Fruit fly (Drosophila melanogaster) whole organism, embryonic: ENCODE measurements around the gene CG7309.

Experiments used
- Abd-B ChIP-seq: fragments of 200-800 bp; sonication (Bioruptor generic); optimal IDR thresholded peaks from 2 replicates; lab custom pipeline; 2018; ENCODE audit warnings: missing biosample characterization, mild to moderate bottlenecking, missing genetic modification characterization, moderate library complexity
- Bgb ChIP-seq: fragments of 200-800 bp; sonication (Bioruptor generic); IDR thresholded peaks from 2 replicates; pipeline ENCODE4 v1.3.6; 2022; ENCODE audit warnings: missing biosample characterization, missing genetic modification characterization; ENCODE audit not compliant: partially characterized antibody
- Blimp-1 ChIP-seq: fragments of 200-800 bp; sonication (Bioruptor generic); optimal IDR thresholded peaks from 3 replicates; lab custom pipeline; 2018; ENCODE audit warnings: missing biosample characterization, missing genetic modification characterization, mild to moderate bottlenecking, moderate library complexity, missing genetic modification reagents
- CG10654 ChIP-seq: fragments of 200-800 bp; sonication (Bioruptor generic); optimal IDR thresholded peaks from 2 replicates; lab custom pipeline; 2016; ENCODE audit warnings: missing biosample characterization, missing genetic modification characterization
- CG10959 ChIP-seq: fragments of 200-800 bp; sonication (Bioruptor generic); IDR thresholded peaks from 2 replicates; pipeline ENCODE4 v1.3.6; 2022; ENCODE audit warnings: missing biosample characterization, missing genetic modification characterization
- CG11723 ChIP-seq: fragments of 200-800 bp; sonication (Bioruptor generic); optimal IDR thresholded peaks from 2 replicates; lab custom pipeline; 2017; ENCODE audit warnings: missing biosample characterization, mild to moderate bottlenecking, missing genetic modification characterization
- CG14441 ChIP-seq: fragments of 200-800 bp; sonication (Bioruptor generic); IDR thresholded peaks from 2 replicates; pipeline ENCODE4 v1.3.6; 2022; ENCODE audit warnings: missing biosample characterization, missing genetic modification characterization
- CG15269 ChIP-seq: fragments of 200-800 bp; sonication (Bioruptor generic); optimal IDR thresholded peaks from 2 replicates; lab custom pipeline; 2018; ENCODE audit warnings: missing biosample characterization, mild to moderate bottlenecking, missing genetic modification characterization, moderate library complexity
- CG15696 ChIP-seq: fragments of 200-800 bp; sonication (Bioruptor generic); optimal IDR thresholded peaks from 2 replicates; lab custom pipeline; 2019; ENCODE audit warnings: missing biosample characterization, mild to moderate bottlenecking, missing genetic modification characterization, moderate library complexity
- CG2678 ChIP-seq: fragments of 200-800 bp; sonication (Bioruptor generic); optimal IDR thresholded peaks from 3 replicates; lab custom pipeline; 2019; ENCODE audit warnings: missing biosample characterization, mild to moderate bottlenecking, missing genetic modification characterization, moderate library complexity
- CG42726 ChIP-seq: fragments of 200-800 bp; sonication (Bioruptor generic); IDR thresholded peaks from 2 replicates; pipeline ENCODE4 v1.3.6; 2022; ENCODE audit warnings: missing biosample characterization, missing genetic modification characterization; ENCODE audit not compliant: partially characterized antibody
- CG7372 ChIP-seq: fragments of 200-800 bp; sonication (Bioruptor generic); IDR thresholded peaks from 2 replicates; pipeline ENCODE4 v1.3.6; 2022; ENCODE audit warnings: missing biosample characterization, missing genetic modification characterization
- CG8089 ChIP-seq: fragments of 200-800 bp; sonication (Bioruptor generic); optimal IDR thresholded peaks from 3 replicates; lab custom pipeline; 2016; ENCODE audit warnings: missing biosample characterization, missing genetic modification characterization
- CG9797 ChIP-seq: fragments of 200-800 bp; sonication (Bioruptor generic); optimal IDR thresholded peaks from 3 replicates; lab custom pipeline; 2018; ENCODE audit warnings: missing biosample characterization, mild to moderate bottlenecking, missing genetic modification characterization
- Chrac-16 ChIP-seq: fragments of 200-800 bp; sonication (Bioruptor generic); optimal IDR thresholded peaks from 3 replicates; lab custom pipeline; 2016; ENCODE audit warnings: missing biosample characterization, missing genetic modification characterization
- CrebB ChIP-seq: fragments of 200-800 bp; sonication (Bioruptor generic); optimal IDR thresholded peaks from 3 replicates; lab custom pipeline; 2018; ENCODE audit warnings: missing biosample characterization, mild to moderate bottlenecking, missing genetic modification characterization
- Dek ChIP-seq: fragments of 200-800 bp; sonication (Bioruptor generic); optimal IDR thresholded peaks from 3 replicates; lab custom pipeline; 2019; ENCODE audit warnings: missing biosample characterization, mild to moderate bottlenecking, missing genetic modification characterization, moderate library complexity
- Fer1 ChIP-seq: fragments of 200-800 bp; sonication (Bioruptor generic); optimal IDR thresholded peaks from 2 replicates; lab custom pipeline; 2017; ENCODE audit warnings: missing biosample characterization, mild to moderate bottlenecking, missing genetic modification characterization
- HHEX ChIP-seq: fragments of 200-800 bp; sonication (Bioruptor generic); optimal IDR thresholded peaks from 3 replicates; lab custom pipeline; 2017; ENCODE audit warnings: missing biosample characterization, mild to moderate bottlenecking, missing genetic modification characterization, missing genetic modification reagents
- Hmr ChIP-seq: fragments of 200-800 bp; sonication (Bioruptor generic); optimal IDR thresholded peaks from 3 replicates; lab custom pipeline; 2017; ENCODE audit warnings: mild to moderate bottlenecking, missing biosample characterization, missing genetic modification reagents, missing genetic modification characterization
- NC2α ChIP-seq: fragments of 200-800 bp; sonication (Bioruptor generic); optimal IDR thresholded peaks from 2 replicates; lab custom pipeline; 2016; ENCODE audit warnings: missing biosample characterization, missing genetic modification characterization
- Opbp ChIP-seq: fragments of 200-800 bp; sonication (Bioruptor generic); IDR thresholded peaks from 3 replicates; pipeline ENCODE4 v1.3.6; 2022; ENCODE audit warnings: missing biosample characterization, missing genetic modification characterization; ENCODE audit not compliant: partially characterized antibody
- Optix ChIP-seq: fragments of 200-800 bp; sonication (Bioruptor generic); IDR thresholded peaks from 3 replicates; pipeline ENCODE4 v1.3.6; 2022; ENCODE audit warnings: missing biosample characterization, missing genetic modification characterization
- YL-1 ChIP-seq: fragments of 200-800 bp; sonication (Bioruptor generic); optimal IDR thresholded peaks from 3 replicates; lab custom pipeline; 2017; ENCODE audit warnings: missing biosample characterization, mild to moderate bottlenecking, missing genetic modification characterization
- ara ChIP-seq: fragments of 200-800 bp; sonication (Bioruptor generic); IDR thresholded peaks from 2 replicates; pipeline ENCODE4 v1.3.6; 2022; ENCODE audit warnings: missing biosample characterization, missing genetic modification characterization
- ash1 ChIP-seq: fragments of 200-800 bp; sonication (Bioruptor generic); optimal IDR thresholded peaks from 2 replicates; lab custom pipeline; 2018; ENCODE audit warnings: missing biosample characterization, mild to moderate bottlenecking, missing genetic modification characterization
- br ChIP-seq: fragments of >200 bp; optimal IDR thresholded peaks from 2 replicates; lab custom pipeline; 2017
- btn ChIP-seq: fragments of 200-800 bp; sonication (Bioruptor generic); optimal IDR thresholded peaks from 2 replicates; lab custom pipeline; 2016; ENCODE audit warnings: missing biosample characterization, missing genetic modification characterization
- chn ChIP-seq: fragments of 200-800 bp; sonication (Bioruptor generic); optimal IDR thresholded peaks from 2 replicates; lab custom pipeline; 2016; ENCODE audit warnings: missing biosample characterization, missing genetic modification characterization
- croc ChIP-seq: fragments of 200-800 bp; sonication (Bioruptor generic); conservative IDR thresholded peaks from 3 replicates; pipeline ENCODE4 v1.3.6; 2022; ENCODE audit warnings: missing biosample characterization, missing genetic modification characterization
- crol ChIP-seq: fragments of 200-800 bp; sonication (Bioruptor generic); IDR thresholded peaks from 2 replicates; pipeline ENCODE4 v1.3.6; 2022; ENCODE audit warnings: missing biosample characterization, missing genetic modification characterization
- fd3F ChIP-seq: fragments of 200-800 bp; sonication (Bioruptor generic); optimal IDR thresholded peaks from 2 replicates; lab custom pipeline; 2018; ENCODE audit warnings: missing biosample characterization, mild to moderate bottlenecking, missing genetic modification characterization, moderate library complexity
- ftz-f1 ChIP-seq: fragments of 200-800 bp; sonication (Bioruptor generic); optimal IDR thresholded peaks from 2 replicates; lab custom pipeline; 2016; ENCODE audit warnings: missing biosample characterization, missing genetic modification characterization
- gce ChIP-seq: fragments of 200-800 bp; sonication (Bioruptor generic); IDR thresholded peaks from 3 replicates; pipeline ENCODE4 v1.3.6; 2022; ENCODE audit warnings: missing biosample characterization, missing genetic modification characterization
- gt ChIP-seq: fragments of 200-800 bp; sonication (Bioruptor generic); IDR thresholded peaks from 2 replicates; pipeline ENCODE4 v1.3.6; 2022; ENCODE audit warnings: missing biosample characterization, missing genetic modification characterization
- ham ChIP-seq: fragments of 200-800 bp; sonication (Bioruptor generic); IDR thresholded peaks from 2 replicates; pipeline ENCODE4 v1.3.6; 2022; ENCODE audit warnings: missing biosample characterization, missing genetic modification characterization
- hkb ChIP-seq, 2 experiments: fragments of 200-800 bp in 1 of 2; fragments of >200 bp in 1 of 2; sonication (Bioruptor generic) in 1 of 2; IDR thresholded peaks in 1 of 2; optimal IDR thresholded peaks in 1 of 2; 2 replicates each; pipeline versions ENCODE4 v1.3.6 to Lab custom; 2017 to 2022; ENCODE audit warnings: missing biosample characterization in 1 of 2, missing genetic modification characterization in 1 of 2
- insv ChIP-seq, 2 experiments: fragments of 200-800 bp; sonication (Bioruptor generic); optimal IDR thresholded peaks; 3 replicates each; lab custom pipeline; 2016 to 2018; ENCODE audit warnings: missing biosample characterization in 2 of 2, missing genetic modification characterization in 2 of 2
- jing ChIP-seq: fragments of 200-800 bp; sonication (Bioruptor generic); optimal IDR thresholded peaks from 2 replicates; lab custom pipeline; 2018; ENCODE audit warnings: missing biosample characterization, mild to moderate bottlenecking, missing genetic modification characterization
- kay ChIP-seq: fragments of 200-800 bp; sonication (Bioruptor generic); optimal IDR thresholded peaks from 2 replicates; lab custom pipeline; 2016; ENCODE audit warnings: missing biosample characterization, missing genetic modification characterization
- lab ChIP-seq: fragments of 200-800 bp; sonication (Bioruptor generic); optimal IDR thresholded peaks from 3 replicates; lab custom pipeline; 2017; ENCODE audit warnings: missing biosample characterization, missing genetic modification characterization, mild to moderate bottlenecking, moderate library complexity, missing genetic modification reagents
- nerfin-2 ChIP-seq: fragments of 200-800 bp; sonication (Bioruptor generic); IDR thresholded peaks from 2 replicates; pipeline ENCODE4 v1.3.6; 2022; ENCODE audit warnings: missing biosample characterization, missing genetic modification characterization; ENCODE audit not compliant: partially characterized antibody
- nmo ChIP-seq: fragments of 200-800 bp; sonication (Bioruptor generic); optimal IDR thresholded peaks from 2 replicates; lab custom pipeline; 2018; ENCODE audit warnings: missing biosample characterization, mild to moderate bottlenecking, missing genetic modification characterization, moderate library complexity
- sd ChIP-seq: fragments of 200-800 bp; sonication (Bioruptor generic); optimal IDR thresholded peaks from 3 replicates; lab custom pipeline; 2018; ENCODE audit warnings: missing biosample characterization, mild to moderate bottlenecking, missing genetic modification characterization, moderate library complexity
- slou ChIP-seq: fragments of 200-800 bp; sonication (Bioruptor generic); optimal IDR thresholded peaks from 3 replicates; lab custom pipeline; 2016; ENCODE audit warnings: missing biosample characterization, missing genetic modification characterization
- tna ChIP-seq: fragments of 200-800 bp; sonication (Bioruptor generic); IDR thresholded peaks from 2 replicates; pipeline ENCODE4 v1.3.6; 2022; ENCODE audit warnings: missing biosample characterization, missing genetic modification characterization; ENCODE audit not compliant: partially characterized antibody
- tx ChIP-seq: fragments of 200-800 bp; sonication (Bioruptor generic); optimal IDR thresholded peaks from 2 replicates; lab custom pipeline; 2016; ENCODE audit warnings: missing biosample characterization, missing genetic modification characterization
- z ChIP-seq: fragments of 200-800 bp; sonication (Bioruptor generic); IDR thresholded peaks from 3 replicates; pipeline ENCODE4 v1.3.6; 2022; ENCODE audit warnings: missing biosample characterization, missing genetic modification characterization
- zen ChIP-seq: fragments of 200-800 bp; sonication (Bioruptor generic); optimal IDR thresholded peaks from 3 replicates; lab custom pipeline; 2018; ENCODE audit warnings: missing biosample characterization, mild to moderate bottlenecking, missing genetic modification characterization, moderate library complexity

The CG7309 gene

dm6 chr2L:10856328-10856942, 52.3 kb downstream of the CG7309 start, which contains the start of gene Dnz1 (continued):
- peak; percentile 46; the same call in 1 of the 3 replicates for TF ChIP-seq Optix
- no peak for TF ChIP-seq z (GFP tag; lab: Robert Waterston, UW)
- no peak for TF ChIP-seq CG10959 (GFP tag; lab: Robert Waterston, UW)
- no peak for TF ChIP-seq insv (GFP tag; optimal IDR thresholded peaks at IDR 0.05; lab: Kevin White, UChicago)
- TF ChIP-seq btn (GFP tag; lab: Kevin White, UChicago), result no peak
- peak; percentile 43 for TF ChIP-seq Fer1
- no peak for TF ChIP-seq Bgb (GFP tag; lab: Robert Waterston, UW)
- TF ChIP-seq CG2678 (tag; lab: Kevin White, UChicago), result peak; percentile 68
- TF ChIP-seq gce (GFP tag; lab: Robert Waterston, UW), result no peak; the same call in 2 of the 3 replicates
- TF ChIP-seq CG42726 (GFP tag; lab: Robert Waterston, UW), result no peak
- no peak for TF ChIP-seq croc (GFP tag; lab: Robert Waterston, UW)
- peak; percentile 50 for TF ChIP-seq CG9797 (GFP tag; lab: Kevin White, UChicago)
- no peak for TF ChIP-seq CrebB (tag; lab: Kevin White, UChicago)
- no peak for TF ChIP-seq hkb (optimal IDR thresholded peaks at IDR 0.05; lab: Kevin White, UChicago)
- TF ChIP-seq hkb (GFP tag; IDR thresholded peaks at IDR 0.05; lab: Robert Waterston, UW), result 0 out of 2 replicates have a peak, but pooled peaks have one; percentile 35
- peak; percentile 7 for TF ChIP-seq kay (GFP tag; lab: Kevin White, UChicago)
- TF ChIP-seq Blimp-1 (GFP tag; lab: Kevin White, UChicago), result peak; percentile 22
- TF ChIP-seq chn (GFP tag; lab: Kevin White, UChicago), result peak; percentile 33
- TF ChIP-seq gt (GFP tag; lab: Robert Waterston, UW), result no peak
- no peak for TF ChIP-seq CG8089 (GFP tag; lab: Kevin White, UChicago)
- TF ChIP-seq NC2α (GFP tag; lab: Kevin White, UChicago), result no peak
- TF ChIP-seq tx (GFP tag; lab: Kevin White, UChicago), result peak; percentile 22
- peak; percentile 40 for TF ChIP-seq YL-1 (GFP tag; lab: Kevin White, UChicago)
- peak; percentile 83 for TF ChIP-seq crol (GFP tag; lab: Robert Waterston, UW)
- TF ChIP-seq Hmr, result peak; percentile 61
- TF ChIP-seq CG15696 (tag; lab: Kevin White, UChicago), result peak; percentile 34
- no peak for TF ChIP-seq ftz-f1 (GFP tag; lab: Kevin White, UChicago)
- TF ChIP-seq br (lab: Kevin White, UChicago), result no peak
- peak; percentile 0 for TF ChIP-seq slou
- peak; percentile 14 for TF ChIP-seq zen (tag; lab: Kevin White, UChicago)
- peak; percentile 51 for TF ChIP-seq lab (GFP tag; lab: Kevin White, UChicago)
- TF ChIP-seq CG7372 (GFP tag; lab: Robert Waterston, UW), result no peak
- TF ChIP-seq Dek (tag; lab: Kevin White, UChicago), result peak; percentile 39
- TF ChIP-seq HHEX (GFP tag; lab: Kevin White, UChicago), result peak; percentile 1
- TF ChIP-seq CG10654, result peak; percentile 26
- peak; percentile 1 for TF ChIP-seq Abd-B (GFP tag; lab: Kevin White, UChicago)
- no peak for TF ChIP-seq ara
- TF ChIP-seq CG14441 (GFP tag; lab: Robert Waterston, UW), result no peak
- no peak for TF ChIP-seq CG11723 (GFP tag; lab: Kevin White, UChicago)
- peak; percentile 25; the same call in 1 of the 3 replicates for TF ChIP-seq Opbp (GFP tag; lab: Robert Waterston, UW)
- no peak for TF ChIP-seq jing
- no peak for TF ChIP-seq ash1 (GFP tag; lab: Kevin White, UChicago)
- TF ChIP-seq tna, result no peak
- peak; percentile 34 for TF ChIP-seq fd3F
- no peak for TF ChIP-seq ham (GFP tag; lab: Robert Waterston, UW)
- no peak for TF ChIP-seq sd
- peak; percentile 52 for TF ChIP-seq Chrac-16 (GFP tag; lab: Kevin White, UChicago)
- TF ChIP-seq CG15269 (tag; lab: Kevin White, UChicago), result peak; percentile 61
- TF ChIP-seq nmo (GFP tag; lab: Kevin White, UChicago), result peak; percentile 56
- TF ChIP-seq nerfin-2 (GFP tag; lab: Robert Waterston, UW), result no peak
